Worm (Caenorhabditis elegans): ENCODE data around the gene trxr-2.

trxr-2 gene

ce11 chrIII:8934378-8934777 lies 20.8 kb downstream of the trxr-2 start:
- TF ChIP-seq madf-2 (tag; optimal IDR thresholded peaks at IDR 0.05) (no peak), ceh-9 (tag; optimal IDR thresholded peaks at IDR 0.05) (no peak), ahr-1 (tag; optimal IDR thresholded peaks at IDR 0.05) (no peak), dmd-4 (tag; optimal IDR thresholded peaks at IDR 0.05; ENCODE audit: borderline replicate concordance) (no peak), fkh-10 (GFP tag; optimal IDR thresholded peaks at IDR 0.05) (no peak), ceh-30 (tag; optimal IDR thresholded peaks at IDR 0.05) (no peak), C08G9.2 (tag; optimal IDR thresholded peaks at IDR 0.05) (no peak), pax-1 (tag; optimal IDR thresholded peaks at IDR 0.05) (no peak), nhr-232 (tag; optimal IDR thresholded peaks at IDR 0.05) (no peak), odd-2 (tag; optimal IDR thresholded peaks at IDR 0.05) (no peak), unc-42 (tag; optimal IDR thresholded peaks at IDR 0.05) (no peak), npax-4 (tag; optimal IDR thresholded peaks at IDR 0.05) (no peak), F13H6.1 (tag; optimal IDR thresholded peaks at IDR 0.05) (no peak), pha-4 (tag; optimal IDR thresholded peaks at IDR 0.05) (no peak), tbx-2 (tag; optimal IDR thresholded peaks at IDR 0.05) (no peak)

- TF ChIP-seq mec-3 (tag; optimal IDR thresholded peaks at IDR 0.05; ENCODE audit: borderline replicate concordance) = no peak
- peak; percentile 56 for TF ChIP-seq ceh-22 (tag; optimal IDR thresholded peaks at IDR 0.05)
- peak; percentile 94 for TF ChIP-seq ceh-34 (tag; optimal IDR thresholded peaks at IDR 0.05)
- peak; percentile 95 for TF ChIP-seq elt-2 (tag; optimal IDR thresholded peaks at IDR 0.05)
- TF ChIP-seq madf-2 (tag; optimal IDR thresholded peaks at IDR 0.05) = peak; percentile 87
- peak; percentile 93 for TF ChIP-seq fkh-6 (tag; optimal IDR thresholded peaks at IDR 0.05)
- no peak for TF ChIP-seq ceh-30 (tag; optimal IDR thresholded peaks at IDR 0.05)
- TF ChIP-seq pros-1 (tag; optimal IDR thresholded peaks at IDR 0.05) = peak; percentile 3
- TF ChIP-seq odd-2 (tag; optimal IDR thresholded peaks at IDR 0.05) = peak; percentile 78
- TF ChIP-seq nfya-1 (tag; optimal IDR thresholded peaks at IDR 0.05) = peak; percentile 70
- peak; percentile 75 for TF ChIP-seq lim-6 (tag; optimal IDR thresholded peaks at IDR 0.05)
- TF ChIP-seq hlh-13 (GFP tag; optimal IDR thresholded peaks at IDR 0.05) = peak; percentile 88
- peak; percentile 86 for TF ChIP-seq C38D4.7 (GFP tag; optimal IDR thresholded peaks at IDR 0.05)
- TF ChIP-seq pha-4 (tag; optimal IDR thresholded peaks at IDR 0.05) = no peak
- peak; percentile 91 for TF ChIP-seq ceh-14 (tag; optimal IDR thresholded peaks at IDR 0.05)
- peak; percentile 89 for TF ChIP-seq sox-4 (tag; optimal IDR thresholded peaks at IDR 0.05)
- TF ChIP-seq ceh-19 (GFP tag; optimal IDR thresholded peaks at IDR 0.05) = peak; percentile 95
- TF ChIP-seq pha-2 (tag; optimal IDR thresholded peaks at IDR 0.05) = peak; percentile 89
- peak; percentile 84 for TF ChIP-seq dmd-4 (tag; optimal IDR thresholded peaks at IDR 0.05; ENCODE audit: borderline replicate concordance)
- peak; percentile 82 for TF ChIP-seq ceh-48 (tag; optimal IDR thresholded peaks at IDR 0.05)
- TF ChIP-seq ref-2 (tag; optimal IDR thresholded peaks at IDR 0.05) = peak; percentile 63
- TF ChIP-seq lin-11 (tag; optimal IDR thresholded peaks at IDR 0.05) = peak; percentile 86
- TF ChIP-seq T23F11.4 (GFP tag; optimal IDR thresholded peaks at IDR 0.05) = peak; percentile 85
- TF ChIP-seq ahr-1 (tag; optimal IDR thresholded peaks at IDR 0.05) = peak; percentile 81
- TF ChIP-seq syd-9 (tag; optimal IDR thresholded peaks at IDR 0.05) = peak; percentile 91
- TF ChIP-seq npax-4 (tag; optimal IDR thresholded peaks at IDR 0.05) = peak; percentile 82
- peak; percentile 87 for TF ChIP-seq che-1 (tag; optimal IDR thresholded peaks at IDR 0.05)
- peak; percentile 82 for TF ChIP-seq Y22D7AL.16 (tag; optimal IDR thresholded peaks at IDR 0.05)
- peak; percentile 84 for TF ChIP-seq ceh-18 (tag; optimal IDR thresholded peaks at IDR 0.05)
- TF ChIP-seq K02D7.2 (tag; optimal IDR thresholded peaks at IDR 0.05) = peak; percentile 90
- no peak for TF ChIP-seq elt-4 (tag; optimal IDR thresholded peaks at IDR 0.05)
- TF ChIP-seq pag-3 (tag; optimal IDR thresholded peaks at IDR 0.05; ENCODE audit: borderline replicate concordance) = no peak
- peak; percentile 76 for TF ChIP-seq C08G9.2 (tag; optimal IDR thresholded peaks at IDR 0.05)
- peak; percentile 88 for TF ChIP-seq pat-9 (tag; optimal IDR thresholded peaks at IDR 0.05)
- TF ChIP-seq tbx-2 (tag; optimal IDR thresholded peaks at IDR 0.05) = peak; percentile 93
- TF ChIP-seq tbx-7 (tag; optimal IDR thresholded peaks at IDR 0.05) = peak; percentile 59
- peak; percentile 93 for TF ChIP-seq ceh-6 (GFP tag; optimal IDR thresholded peaks at IDR 0.05)
- no peak for TF ChIP-seq unc-55 (GFP tag; optimal IDR thresholded peaks at IDR 0.05)
- peak; percentile 85 for TF ChIP-seq ceh-24 (tag; optimal IDR thresholded peaks at IDR 0.05)
- peak; percentile 4 for TF ChIP-seq hlh-30 (tag; optimal IDR thresholded peaks at IDR 0.05; ENCODE audit: insufficient read depth)
- peak; percentile 66 for TF ChIP-seq ceh-9 (tag; optimal IDR thresholded peaks at IDR 0.05)
- TF ChIP-seq pqm-1 (tag; optimal IDR thresholded peaks at IDR 0.05) = peak; percentile 73
- peak; percentile 92 for TF ChIP-seq ztf-16 (tag; optimal IDR thresholded peaks at IDR 0.05)
- TF ChIP-seq pax-1 (tag; optimal IDR thresholded peaks at IDR 0.05) = no peak
- peak; percentile 69 for TF ChIP-seq F13H6.1 (tag; optimal IDR thresholded peaks at IDR 0.05)
- peak; percentile 88 for TF ChIP-seq nhr-232 (tag; optimal IDR thresholded peaks at IDR 0.05)
- TF ChIP-seq fax-1 (tag; optimal IDR thresholded peaks at IDR 0.05) = peak; percentile 83
Measured at ce11 chrIII:8937571-8937970, 24.0 kb downstream of the trxr-2 start.
